Fruit fly (Drosophila melanogaster) Kc167 (cell line): ENCODE results near the gene CHKov1.

Source experiments
- Sin3A ChIP-seq: fragments of >200 bp; optimal IDR thresholded peaks from 2 replicates; lab custom pipeline; 2018; ENCODE audit warnings: missing external identifiers
- h ChIP-seq: fragments of >200 bp; optimal IDR thresholded peaks from 3 replicates; lab custom pipeline; 2018; ENCODE audit warnings: missing external identifiers
- psq ChIP-seq: fragments of >200 bp; optimal IDR thresholded peaks from 2 replicates; lab custom pipeline; 2017; ENCODE audit warnings: missing external identifiers
- ttk ChIP-seq: sonication (Bioruptor generic); optimal IDR thresholded peaks from 2 replicates; lab custom pipeline; 2017; ENCODE audit warnings: missing external identifiers

- TF ChIP-seq ttk (lab: Kevin White, UChicago): no peak
- no peak for TF ChIP-seq psq (lab: Kevin White, UChicago)
- TF ChIP-seq h (lab: Kevin White, UChicago): no peak
- TF ChIP-seq Sin3A: no peak
Observed at dm6 chr3R:25321681-25322080, 7.4 kb downstream of the CHKov1 start.
